Worm (Caenorhabditis elegans) whole organism, midembryonic: ENCODE measurements around the gene str-255.

Source experiments
- flt-1 ChIP-seq: fragments of 200-800 bp; sonication (Bioruptor generic); IDR thresholded peaks from 2 replicates; pipeline ENCODE4 v1.3.6; 2022; ENCODE audit warnings: missing genetic modification characterization, missing compliant biosample characterization
- klf-2 ChIP-seq: fragments of 200-800 bp; sonication (Bioruptor generic); conservative IDR thresholded peaks from 2 replicates; pipeline ENCODE4 v1.3.6; 2022; ENCODE audit warnings: missing genetic modification reagents, missing genetic modification characterization, missing compliant biosample characterization
- tab-1 ChIP-seq: fragments of 200-800 bp; sonication (Bioruptor generic); IDR thresholded peaks from 2 replicates; pipeline ENCODE4 v1.3.6; 2022; ENCODE audit warnings: missing genetic modification characterization, missing compliant biosample characterization
- ztf-23 ChIP-seq: fragments of 200-800 bp; sonication (Bioruptor generic); IDR thresholded peaks from 2 replicates; pipeline ENCODE4 v1.3.6; 2022; ENCODE audit warnings: missing genetic modification reagents, missing genetic modification characterization, missing compliant biosample characterization
- ztf-29 ChIP-seq: fragments of 200-800 bp; sonication (Bioruptor generic); IDR thresholded peaks from 2 replicates; pipeline ENCODE4 v1.3.6; 2022; ENCODE audit warnings: missing genetic modification reagents, missing genetic modification characterization, missing compliant biosample characterization

ce11 chrV:2211936-2212335 lies 48.3 kb upstream of the str-255 start, which contains the start of gene nhr-133:
- TF ChIP-seq flt-1 (GFP tag; lab: Robert Waterston, UW) = no peak
- TF ChIP-seq klf-2 = no peak
- no peak for TF ChIP-seq ztf-29
- TF ChIP-seq tab-1 (GFP tag; lab: Robert Waterston, UW) = no peak
- TF ChIP-seq ztf-23 (GFP tag; lab: Robert Waterston, UW) = no peak
